Fruit fly (Drosophila melanogaster) whole organism, embryonic: ENCODE data around the gene CG9184.

Experiments used
- ATbp ChIP-seq: fragments of 200-800 bp; sonication (Bioruptor generic); optimal IDR thresholded peaks from 2 replicates; lab custom pipeline; 2017; ENCODE audit warnings: missing biosample characterization, mild to moderate bottlenecking, missing genetic modification characterization, missing genetic modification reagents
- Ada2b ChIP-seq: fragments of 200-800 bp; sonication (Bioruptor generic); IDR thresholded peaks from 2 replicates; pipeline ENCODE4 v1.3.6; 2022; ENCODE audit warnings: missing biosample characterization, missing genetic modification characterization
- Antp ChIP-seq: fragments of 200-800 bp; sonication (Bioruptor generic); optimal IDR thresholded peaks from 3 replicates; lab custom pipeline; 2016; ENCODE audit warnings: missing biosample characterization, missing genetic modification characterization
- Bgb ChIP-seq: fragments of 200-800 bp; sonication (Bioruptor generic); IDR thresholded peaks from 2 replicates; pipeline ENCODE4 v1.3.6; 2022; ENCODE audit warnings: missing biosample characterization, missing genetic modification characterization; ENCODE audit not compliant: partially characterized antibody
- BtbVII ChIP-seq: fragments of 200-800 bp; sonication (Bioruptor generic); optimal IDR thresholded peaks from 3 replicates; lab custom pipeline; 2017; ENCODE audit warnings: missing biosample characterization, mild to moderate bottlenecking, missing genetic modification characterization
- Bteb2 ChIP-seq: fragments of 200-800 bp; sonication (Bioruptor generic); optimal IDR thresholded peaks from 2 replicates; lab custom pipeline; 2016; ENCODE audit warnings: missing biosample characterization, missing genetic modification characterization
- CG11504 ChIP-seq: fragments of 200-800 bp; sonication (Bioruptor generic); optimal IDR thresholded peaks from 3 replicates; lab custom pipeline; 2019; ENCODE audit warnings: missing biosample characterization, mild to moderate bottlenecking, missing genetic modification characterization, moderate library complexity
- CG12155 ChIP-seq: fragments of 200-800 bp; sonication (Bioruptor generic); optimal IDR thresholded peaks from 3 replicates; lab custom pipeline; 2016; ENCODE audit warnings: missing biosample characterization, missing genetic modification characterization
- CG12769 ChIP-seq: fragments of 200-800 bp; sonication (Bioruptor generic); optimal IDR thresholded peaks from 2 replicates; lab custom pipeline; 2019; ENCODE audit warnings: missing biosample characterization, mild to moderate bottlenecking, missing genetic modification characterization, moderate library complexity
- CG12942 ChIP-seq: fragments of 200-800 bp; sonication (Bioruptor generic); optimal IDR thresholded peaks from 3 replicates; lab custom pipeline; 2016; ENCODE audit warnings: missing biosample characterization, missing genetic modification characterization
- CG13424 ChIP-seq: fragments of 200-800 bp; sonication (Bioruptor generic); optimal IDR thresholded peaks from 2 replicates; lab custom pipeline; 2019; ENCODE audit warnings: missing biosample characterization, mild to moderate bottlenecking, missing genetic modification characterization, moderate library complexity
- CG13775 ChIP-seq: fragments of 200-800 bp; sonication (Bioruptor generic); optimal IDR thresholded peaks from 3 replicates; lab custom pipeline; 2017; ENCODE audit warnings: missing biosample characterization, mild to moderate bottlenecking, missing genetic modification characterization
- CG15073 ChIP-seq: fragments of 200-800 bp; sonication (Bioruptor generic); optimal IDR thresholded peaks from 2 replicates; lab custom pipeline; 2016; ENCODE audit warnings: missing biosample characterization, missing genetic modification characterization
- CG18262 ChIP-seq: fragments of 200-800 bp; optimal IDR thresholded peaks from 3 replicates; lab custom pipeline; 2019; ENCODE audit warnings: missing biosample characterization, mild to moderate bottlenecking, missing genetic modification characterization, moderate library complexity
- CG2199 ChIP-seq: fragments of 200-800 bp; sonication (Bioruptor generic); IDR thresholded peaks from 3 replicates; pipeline ENCODE4 v1.3.6; 2022; ENCODE audit warnings: missing biosample characterization, missing genetic modification characterization
- CG2889 ChIP-seq: fragments of 200-800 bp; sonication (Bioruptor generic); IDR thresholded peaks from 3 replicates; pipeline ENCODE4 v1.3.6; 2022; ENCODE audit warnings: missing biosample characterization, missing genetic modification characterization
- CG31441 ChIP-seq: fragments of 200-800 bp; sonication (Bioruptor generic); IDR thresholded peaks from 2 replicates; pipeline ENCODE4 v1.3.6; 2022; ENCODE audit warnings: missing biosample characterization, missing genetic modification characterization
- CG4360 ChIP-seq: fragments of 200-800 bp; sonication (Bioruptor generic); IDR thresholded peaks from 2 replicates; pipeline ENCODE4 v1.3.6; 2022; ENCODE audit warnings: missing biosample characterization, missing genetic modification characterization
- CG4617 ChIP-seq: fragments of 200-800 bp; sonication (Bioruptor generic); optimal IDR thresholded peaks from 3 replicates; lab custom pipeline; 2016; ENCODE audit warnings: missing biosample characterization, missing genetic modification characterization, borderline replicate concordance
- CG6683 ChIP-seq: fragments of 200-800 bp; sonication (Bioruptor generic); optimal IDR thresholded peaks from 2 replicates; lab custom pipeline; 2017; ENCODE audit warnings: missing biosample characterization, mild to moderate bottlenecking, missing genetic modification characterization, missing genetic modification reagents
- CG7745 ChIP-seq: fragments of 200-800 bp; sonication (Bioruptor generic); optimal IDR thresholded peaks from 2 replicates; lab custom pipeline; 2018; ENCODE audit warnings: missing biosample characterization, mild to moderate bottlenecking, missing genetic modification characterization, moderate library complexity
- Dll ChIP-seq: fragments of 200-800 bp; sonication (Bioruptor generic); IDR thresholded peaks from 4 replicates; pipeline ENCODE4 v1.3.6; 2022; ENCODE audit warnings: missing biosample characterization, missing genetic modification characterization; ENCODE audit not compliant: partially characterized antibody
- Elba2 ChIP-seq: fragments of 200-800 bp; sonication (Bioruptor generic); optimal IDR thresholded peaks from 3 replicates; lab custom pipeline; 2016; ENCODE audit warnings: missing biosample characterization, missing genetic modification characterization
- Fer3 ChIP-seq: fragments of 200-800 bp; sonication (Bioruptor generic); optimal IDR thresholded peaks from 2 replicates; lab custom pipeline; 2018; ENCODE audit warnings: missing biosample characterization, mild to moderate bottlenecking, missing genetic modification characterization, moderate library complexity
- Jarid2 ChIP-seq: fragments of 200-800 bp; sonication (Bioruptor generic); optimal IDR thresholded peaks from 3 replicates; lab custom pipeline; 2017; ENCODE audit warnings: mild to moderate bottlenecking, missing biosample characterization, missing genetic modification reagents, missing genetic modification characterization
- Mad ChIP-seq: fragments of 200-800 bp; sonication (Bioruptor generic); optimal IDR thresholded peaks from 2 replicates; lab custom pipeline; 2016; ENCODE audit warnings: missing biosample characterization, missing genetic modification characterization
- Mrtf ChIP-seq: fragments of 200-800 bp; sonication (Bioruptor generic); IDR thresholded peaks from 3 replicates; pipeline ENCODE4 v1.3.6; 2022; ENCODE audit warnings: missing biosample characterization, missing genetic modification characterization
- Oaz ChIP-seq: fragments of 200-800 bp; sonication (Bioruptor generic); IDR thresholded peaks from 2 replicates; pipeline ENCODE4 v1.3.6; 2022; ENCODE audit warnings: missing biosample characterization, missing genetic modification characterization
- Sox100B ChIP-seq: fragments of 200-800 bp; sonication (Bioruptor generic); optimal IDR thresholded peaks from 3 replicates; lab custom pipeline; 2018; ENCODE audit warnings: missing biosample characterization, mild to moderate bottlenecking, missing genetic modification characterization
- ab ChIP-seq: fragments of 200-800 bp; sonication (Bioruptor generic); optimal IDR thresholded peaks from 2 replicates; lab custom pipeline; 2016; ENCODE audit warnings: missing biosample characterization, missing genetic modification characterization
- bbx ChIP-seq: fragments of 200-800 bp; sonication (Bioruptor generic); IDR thresholded peaks from 2 replicates; pipeline ENCODE4 v1.3.6; 2022; ENCODE audit warnings: missing biosample characterization, missing genetic modification characterization; ENCODE audit not compliant: partially characterized antibody
- bcd ChIP-seq: fragments of 200-800 bp; sonication (Bioruptor generic); optimal IDR thresholded peaks from 2 replicates; lab custom pipeline; 2017; ENCODE audit warnings: missing biosample characterization, mild to moderate bottlenecking, missing genetic modification characterization
- bsh ChIP-seq, 2 experiments: fragments of 200-800 bp; sonication (Bioruptor generic); optimal IDR thresholded peaks; 2 replicates each; lab custom pipeline; 2017 to 2018; ENCODE audit warnings: mild to moderate bottlenecking in 2 of 2, missing biosample characterization in 2 of 2, missing genetic modification characterization in 2 of 2, moderate library complexity in 1 of 2
- crp ChIP-seq, 2 experiments: fragments of 200-800 bp; sonication (Bioruptor generic); optimal IDR thresholded peaks; 2 replicates in 1 of 2; 3 replicates in 1 of 2; lab custom pipeline; 2017; ENCODE audit warnings: missing biosample characterization in 2 of 2, missing genetic modification characterization in 2 of 2, mild to moderate bottlenecking in 1 of 2, moderate library complexity in 1 of 2
- gce ChIP-seq: fragments of 200-800 bp; sonication (Bioruptor generic); IDR thresholded peaks from 3 replicates; pipeline ENCODE4 v1.3.6; 2022; ENCODE audit warnings: missing biosample characterization, missing genetic modification characterization
- gfzf ChIP-seq: fragments of 200-800 bp; sonication (Bioruptor generic); optimal IDR thresholded peaks from 2 replicates; lab custom pipeline; 2016; ENCODE audit warnings: missing biosample characterization, mild to moderate bottlenecking, missing genetic modification characterization, moderate library complexity
- grau ChIP-seq: fragments of 200-800 bp; optimal IDR thresholded peaks from 3 replicates; lab custom pipeline; 2019; ENCODE audit warnings: missing biosample characterization, mild to moderate bottlenecking, missing genetic modification characterization, moderate library complexity
- gsb-n ChIP-seq: fragments of 200-800 bp; sonication (Bioruptor generic); optimal IDR thresholded peaks from 3 replicates; lab custom pipeline; 2018; ENCODE audit warnings: missing biosample characterization, mild to moderate bottlenecking, missing genetic modification characterization
- inv ChIP-seq: fragments of 200-800 bp; sonication (Bioruptor generic); IDR thresholded peaks from 2 replicates; pipeline ENCODE4 v1.3.6; 2022; ENCODE audit warnings: missing biosample characterization, missing genetic modification characterization; ENCODE audit not compliant: partially characterized antibody
- lola ChIP-seq, 3 experiments: fragments of >200 bp in 2 of 3; fragments of 200-800 bp in 1 of 3; sonication (Bioruptor generic) in 1 of 3; optimal IDR thresholded peaks; 2 replicates each; lab custom pipeline; 2017 to 2019; ENCODE audit warnings: missing biosample characterization in 3 of 3, missing genetic modification characterization in 3 of 3, mild to moderate bottlenecking in 1 of 3, moderate library complexity in 1 of 3
- maf-S ChIP-seq: fragments of 200-800 bp; sonication (Bioruptor generic); optimal IDR thresholded peaks from 2 replicates; lab custom pipeline; 2016; ENCODE audit warnings: missing biosample characterization, missing genetic modification characterization
- oc ChIP-seq: fragments of 200-800 bp; sonication (Bioruptor generic); optimal IDR thresholded peaks from 2 replicates; lab custom pipeline; 2018; ENCODE audit warnings: missing biosample characterization, mild to moderate bottlenecking, missing genetic modification characterization, moderate library complexity
- org-1 ChIP-seq: fragments of 200-800 bp; sonication (Bioruptor generic); optimal IDR thresholded peaks from 2 replicates; lab custom pipeline; 2017; ENCODE audit warnings: missing biosample characterization, missing genetic modification characterization
- otp ChIP-seq: fragments of 200-800 bp; sonication (Bioruptor generic); IDR thresholded peaks from 3 replicates; pipeline ENCODE4, ENCODE4 v1.3.6; 2022; ENCODE audit warnings: missing biosample characterization, missing genetic modification characterization
- pros ChIP-seq: fragments of 200-800 bp; sonication (Bioruptor generic); optimal IDR thresholded peaks from 3 replicates; lab custom pipeline; 2019; ENCODE audit warnings: missing biosample characterization, mild to moderate bottlenecking, missing genetic modification characterization, moderate library complexity
- repo ChIP-seq: fragments of 200-800 bp; sonication (Bioruptor generic); optimal IDR thresholded peaks from 2 replicates; lab custom pipeline; 2016; ENCODE audit warnings: missing biosample characterization, missing genetic modification characterization
- stwl ChIP-seq: fragments of 200-800 bp; sonication (Bioruptor generic); optimal IDR thresholded peaks from 3 replicates; lab custom pipeline; 2018; ENCODE audit warnings: missing biosample characterization, mild to moderate bottlenecking, missing genetic modification characterization, moderate library complexity
- tin ChIP-seq: fragments of 200-800 bp; sonication (Bioruptor generic); optimal IDR thresholded peaks from 3 replicates; lab custom pipeline; 2016; ENCODE audit warnings: missing biosample characterization, missing genetic modification characterization
- tll ChIP-seq, 2 experiments: fragments of 200-800 bp in 1 of 2; fragments of >200 bp in 1 of 2; sonication (Bioruptor generic) in 1 of 2; optimal IDR thresholded peaks; 2 replicates each; lab custom pipeline; 2017 to 2019; ENCODE audit warnings: missing biosample characterization in 2 of 2, missing genetic modification characterization in 2 of 2, mild to moderate bottlenecking in 1 of 2, moderate library complexity in 1 of 2

Gene CG9184

DNA sequence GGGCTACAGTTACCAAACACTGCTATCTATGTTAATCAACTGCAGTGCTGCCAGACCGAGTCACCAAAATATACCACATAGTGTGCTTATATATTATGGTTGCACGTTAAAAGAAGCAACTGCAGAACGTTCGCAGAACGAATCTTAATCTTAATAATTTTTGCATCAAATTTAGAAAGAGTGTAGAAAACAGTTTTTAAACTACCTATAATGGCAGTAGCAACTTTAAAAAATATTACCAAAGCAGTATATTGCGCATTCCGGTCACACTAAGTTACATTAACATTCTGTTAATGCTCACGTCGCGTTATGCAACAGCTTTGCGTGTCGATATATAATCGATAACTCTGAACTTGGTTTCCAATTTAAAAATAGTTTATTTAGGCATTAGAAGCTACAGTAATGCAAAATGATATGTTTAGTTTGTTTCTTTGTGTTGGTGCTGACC lies 19.6 kb upstream of the CG9184 start, which contains the start of gene indra (continued):
- peak; percentile 36 for TF ChIP-seq CG12942 (GFP tag; lab: Kevin White, UChicago)
- TF ChIP-seq BtbVII (GFP tag; lab: Kevin White, UChicago): no peak
- peak; percentile 64 for TF ChIP-seq Bgb (GFP tag; lab: Robert Waterston, UW)
- no peak for TF ChIP-seq pros
- 0 out of 3 replicates have a peak, but pooled peaks have one; percentile 21 for TF ChIP-seq CG2889
- peak; percentile 58 for TF ChIP-seq Elba2 (GFP tag; lab: Kevin White, UChicago)
- no peak for TF ChIP-seq CG7745 (tag; lab: Kevin White, UChicago)
- peak; percentile 57 for TF ChIP-seq CG12155 (GFP tag; lab: Kevin White, UChicago)
- TF ChIP-seq CG13775: peak; percentile 67
- peak; percentile 70 for TF ChIP-seq grau
- no peak for TF ChIP-seq CG15073 (GFP tag; lab: Kevin White, UChicago)
- no peak for TF ChIP-seq org-1 (GFP tag; lab: Kevin White, UChicago)
- peak in 1 of 2 experiments; percentile 39 for TF ChIP-seq bsh (GFP tag; optimal IDR thresholded peaks at IDR 0.05; lab: Kevin White, UChicago)
- TF ChIP-seq gsb-n (tag; lab: Kevin White, UChicago): no peak
- TF ChIP-seq Ada2b (GFP tag; lab: Robert Waterston, UW): 0 out of 2 replicates have a peak, but pooled peaks have one; percentile 40
- TF ChIP-seq CG18262: peak; percentile 45
- no peak for TF ChIP-seq Sox100B (GFP tag; lab: Kevin White, UChicago)
- TF ChIP-seq CG6683: no peak
- no peak for TF ChIP-seq bcd (GFP tag; lab: Kevin White, UChicago)
- peak in 1 of 3 experiments; percentile 53 for TF ChIP-seq lola (GFP tag; optimal IDR thresholded peaks at IDR 0.05; lab: Kevin White, UChicago)
- TF ChIP-seq CG13424 (tag; lab: Kevin White, UChicago): peak; percentile 76
- peak; percentile 60 for TF ChIP-seq stwl (tag; lab: Kevin White, UChicago)
- peak; percentile 12 for TF ChIP-seq repo (GFP tag; lab: Kevin White, UChicago)
- TF ChIP-seq oc (tag; lab: Kevin White, UChicago): no peak
- no peak for TF ChIP-seq CG2199 (GFP tag; lab: Robert Waterston, UW)
- TF ChIP-seq tll (GFP tag; optimal IDR thresholded peaks at IDR 0.05; lab: Kevin White, UChicago): no peak
- no peak for TF ChIP-seq crp (GFP tag; optimal IDR thresholded peaks at IDR 0.05; lab: Kevin White, UChicago)
- no peak; the same call in 1 of the 2 replicates for TF ChIP-seq CG31441 (GFP tag; lab: Robert Waterston, UW)
- peak; percentile 61 for TF ChIP-seq Antp (GFP tag; lab: Kevin White, UChicago)
- no peak for TF ChIP-seq gce
- TF ChIP-seq bbx (GFP tag; lab: Robert Waterston, UW): peak; percentile 76
- TF ChIP-seq Bteb2 (GFP tag; lab: Kevin White, UChicago): peak; percentile 61
- no peak for TF ChIP-seq Mrtf (GFP tag; lab: Robert Waterston, UW)
- TF ChIP-seq maf-S: no peak
- no peak for TF ChIP-seq CG12769 (tag; lab: Kevin White, UChicago)
- TF ChIP-seq CG11504 (tag; lab: Kevin White, UChicago): no peak
- no peak for TF ChIP-seq otp
- TF ChIP-seq ab: peak; percentile 21
- TF ChIP-seq ATbp (GFP tag; lab: Kevin White, UChicago): no peak
- TF ChIP-seq tin (GFP tag; lab: Kevin White, UChicago): peak; percentile 56
- TF ChIP-seq gfzf (GFP tag; lab: Kevin White, UChicago): peak; percentile 79
- peak; percentile 58 for TF ChIP-seq Mad (GFP tag; lab: Kevin White, UChicago)
- TF ChIP-seq CG4360 (GFP tag; lab: Robert Waterston, UW): no peak
- TF ChIP-seq CG4617 (GFP tag; lab: Kevin White, UChicago): peak; percentile 78
- no peak for TF ChIP-seq Jarid2 (GFP tag; lab: Kevin White, UChicago)
- TF ChIP-seq Fer3 (tag; lab: Kevin White, UChicago): peak; percentile 7
- no peak for TF ChIP-seq Oaz (GFP tag; lab: Robert Waterston, UW)
- peak; percentile 57; the same call in 2 of the 4 replicates for TF ChIP-seq Dll
- no peak; the same call in 1 of the 2 replicates for TF ChIP-seq inv
